Fruit fly (Drosophila melanogaster) whole organism, embryonic: ENCODE measurements around the gene bb8.

Experiments used
- ATbp ChIP-seq: fragments of 200-800 bp; sonication (Bioruptor generic); optimal IDR thresholded peaks from 2 replicates; lab custom pipeline; 2017; ENCODE audit warnings: missing biosample characterization, mild to moderate bottlenecking, missing genetic modification characterization, missing genetic modification reagents
- Atf3 ChIP-seq: fragments of 200-800 bp; sonication (Bioruptor generic); optimal IDR thresholded peaks from 3 replicates; lab custom pipeline; 2016; ENCODE audit warnings: missing biosample characterization, missing genetic modification characterization
- Bgb ChIP-seq: fragments of 200-800 bp; sonication (Bioruptor generic); IDR thresholded peaks from 2 replicates; pipeline ENCODE4 v1.3.6; 2022; ENCODE audit warnings: missing biosample characterization, missing genetic modification characterization; ENCODE audit not compliant: partially characterized antibody
- CG11456 ChIP-seq: fragments of 200-800 bp; sonication (Bioruptor generic); IDR thresholded peaks from 3 replicates; pipeline ENCODE4 v1.3.6; 2022; ENCODE audit warnings: missing biosample characterization, missing genetic modification characterization
- CG12219 ChIP-seq: fragments of 200-800 bp; sonication (Bioruptor generic); optimal IDR thresholded peaks from 3 replicates; lab custom pipeline; 2018; ENCODE audit warnings: missing biosample characterization, mild to moderate bottlenecking, missing genetic modification characterization
- CG13424 ChIP-seq: fragments of 200-800 bp; sonication (Bioruptor generic); optimal IDR thresholded peaks from 2 replicates; lab custom pipeline; 2019; ENCODE audit warnings: missing biosample characterization, mild to moderate bottlenecking, missing genetic modification characterization, moderate library complexity
- CG13775 ChIP-seq: fragments of 200-800 bp; sonication (Bioruptor generic); optimal IDR thresholded peaks from 3 replicates; lab custom pipeline; 2017; ENCODE audit warnings: missing biosample characterization, mild to moderate bottlenecking, missing genetic modification characterization
- CG14667 ChIP-seq: fragments of 200-800 bp; sonication (Bioruptor generic); IDR thresholded peaks from 2 replicates; pipeline ENCODE4 v1.3.6; 2022; ENCODE audit warnings: missing biosample characterization, missing genetic modification characterization
- CG17568 ChIP-seq: fragments of 200-800 bp; sonication (Bioruptor generic); optimal IDR thresholded peaks from 2 replicates; lab custom pipeline; 2018; ENCODE audit warnings: missing biosample characterization, mild to moderate bottlenecking, missing genetic modification characterization, moderate library complexity
- CG18764 ChIP-seq: fragments of 200-800 bp; sonication (Bioruptor generic); optimal IDR thresholded peaks from 3 replicates; lab custom pipeline; 2016; ENCODE audit warnings: missing biosample characterization, missing genetic modification characterization
- CG2678 ChIP-seq: fragments of 200-800 bp; sonication (Bioruptor generic); optimal IDR thresholded peaks from 3 replicates; lab custom pipeline; 2019; ENCODE audit warnings: missing biosample characterization, mild to moderate bottlenecking, missing genetic modification characterization, moderate library complexity
- CG2712 ChIP-seq: fragments of 200-800 bp; optimal IDR thresholded peaks from 3 replicates; lab custom pipeline; 2019; ENCODE audit warnings: missing biosample characterization, mild to moderate bottlenecking, missing genetic modification characterization, moderate library complexity
- CG31441 ChIP-seq: fragments of 200-800 bp; sonication (Bioruptor generic); IDR thresholded peaks from 2 replicates; pipeline ENCODE4 v1.3.6; 2022; ENCODE audit warnings: missing biosample characterization, missing genetic modification characterization
- CG3847 ChIP-seq: fragments of 200-800 bp; sonication (Bioruptor generic); IDR thresholded peaks from 2 replicates; pipeline ENCODE4 v1.3.6; 2022; ENCODE audit warnings: missing biosample characterization, missing genetic modification characterization
- CG4424 ChIP-seq: fragments of 200-800 bp; sonication (Bioruptor generic); optimal IDR thresholded peaks from 3 replicates; lab custom pipeline; 2016; ENCODE audit warnings: missing biosample characterization, missing genetic modification characterization
- CG4707 ChIP-seq: fragments of 200-800 bp; sonication (Bioruptor generic); optimal IDR thresholded peaks from 2 replicates; lab custom pipeline; 2018; ENCODE audit warnings: missing biosample characterization, mild to moderate bottlenecking, missing genetic modification characterization, moderate library complexity
- CG5245 ChIP-seq: fragments of 200-800 bp; sonication (Bioruptor generic); optimal IDR thresholded peaks from 3 replicates; lab custom pipeline; 2016; ENCODE audit warnings: missing biosample characterization, missing genetic modification characterization
- CG6254 ChIP-seq: fragments of 200-800 bp; sonication (Bioruptor generic); optimal IDR thresholded peaks from 3 replicates; lab custom pipeline; 2017; ENCODE audit warnings: mild to moderate bottlenecking, missing biosample characterization, missing genetic modification reagents, missing genetic modification characterization
- CG6689 ChIP-seq: fragments of 200-800 bp; sonication (Bioruptor generic); IDR thresholded peaks from 2 replicates; pipeline ENCODE4 v1.3.6; 2022; ENCODE audit warnings: missing biosample characterization, missing genetic modification characterization
- CG7271 ChIP-seq: fragments of 200-800 bp; sonication (Bioruptor generic); optimal IDR thresholded peaks from 2 replicates; lab custom pipeline; 2018; ENCODE audit warnings: missing biosample characterization, mild to moderate bottlenecking, missing genetic modification characterization, moderate library complexity
- CG8089 ChIP-seq: fragments of 200-800 bp; sonication (Bioruptor generic); optimal IDR thresholded peaks from 3 replicates; lab custom pipeline; 2016; ENCODE audit warnings: missing biosample characterization, missing genetic modification characterization
- CG8281 ChIP-seq: fragments of 200-800 bp; sonication (Bioruptor generic); optimal IDR thresholded peaks from 2 replicates; lab custom pipeline; 2018; ENCODE audit warnings: missing biosample characterization, mild to moderate bottlenecking, missing genetic modification characterization, moderate library complexity
- CG8359 ChIP-seq: fragments of 200-800 bp; sonication (Bioruptor generic); optimal IDR thresholded peaks from 2 replicates; lab custom pipeline; 2017; ENCODE audit warnings: missing biosample characterization, mild to moderate bottlenecking, missing genetic modification characterization, borderline replicate concordance
- CrebB ChIP-seq: fragments of 200-800 bp; sonication (Bioruptor generic); optimal IDR thresholded peaks from 3 replicates; lab custom pipeline; 2018; ENCODE audit warnings: missing biosample characterization, mild to moderate bottlenecking, missing genetic modification characterization
- Dip3 ChIP-seq: fragments of 200-800 bp; sonication (Bioruptor generic); optimal IDR thresholded peaks from 3 replicates; lab custom pipeline; 2016; ENCODE audit warnings: missing biosample characterization, missing genetic modification characterization
- Lhr ChIP-seq: fragments of 200-800 bp; sonication (Bioruptor generic); optimal IDR thresholded peaks from 3 replicates; lab custom pipeline; 2017; ENCODE audit warnings: mild to moderate bottlenecking, missing biosample characterization, missing genetic modification reagents, missing genetic modification characterization
- Med ChIP-seq: fragments of 200-800 bp; sonication (Bioruptor generic); peaks from one replicate; lab custom pipeline; 2016; ENCODE audit warnings: missing biosample characterization, missing genetic modification characterization, mild to moderate bottlenecking, inconsistent platforms, moderate library complexity
- Mes4 ChIP-seq: fragments of 200-800 bp; sonication (Bioruptor generic); optimal IDR thresholded peaks from 2 replicates; lab custom pipeline; 2016; ENCODE audit warnings: missing biosample characterization, missing genetic modification characterization
- NC2β ChIP-seq: fragments of 200-800 bp; sonication (Bioruptor generic); optimal IDR thresholded peaks from 2 replicates; lab custom pipeline; 2016; ENCODE audit warnings: missing biosample characterization, missing genetic modification characterization
- NFAT ChIP-seq: fragments of 200-800 bp; sonication (Bioruptor generic); IDR thresholded peaks from 2 replicates; pipeline ENCODE4 v1.3.6; 2022; ENCODE audit warnings: missing biosample characterization, missing genetic modification characterization
- NK7.1 ChIP-seq: fragments of 200-800 bp; sonication (Bioruptor generic); optimal IDR thresholded peaks from 3 replicates; lab custom pipeline; 2016; ENCODE audit warnings: missing biosample characterization, missing genetic modification characterization
- Rfx ChIP-seq: fragments of 200-800 bp; sonication (Bioruptor generic); IDR thresholded peaks from 2 replicates; pipeline ENCODE4 v1.3.6; 2022; ENCODE audit warnings: missing biosample characterization, missing genetic modification characterization
- Rx ChIP-seq: fragments of 200-800 bp; sonication (Bioruptor generic); IDR thresholded peaks from 2 replicates; pipeline ENCODE4 v1.3.6; 2022; ENCODE audit warnings: missing biosample characterization, missing genetic modification characterization
- Sox102F ChIP-seq: fragments of 200-800 bp; sonication (Bioruptor generic); optimal IDR thresholded peaks from 2 replicates; lab custom pipeline; 2018; ENCODE audit warnings: missing biosample characterization, mild to moderate bottlenecking, missing genetic modification characterization, moderate library complexity
- ara ChIP-seq: fragments of 200-800 bp; sonication (Bioruptor generic); IDR thresholded peaks from 2 replicates; pipeline ENCODE4 v1.3.6; 2022; ENCODE audit warnings: missing biosample characterization, missing genetic modification characterization
- az2 ChIP-seq: fragments of 200-800 bp; sonication (Bioruptor generic); optimal IDR thresholded peaks from 3 replicates; lab custom pipeline; 2016; ENCODE audit warnings: missing biosample characterization, missing genetic modification characterization
- bcd ChIP-seq: fragments of 200-800 bp; sonication (Bioruptor generic); optimal IDR thresholded peaks from 2 replicates; lab custom pipeline; 2017; ENCODE audit warnings: missing biosample characterization, mild to moderate bottlenecking, missing genetic modification characterization
- bsh ChIP-seq, 2 experiments: fragments of 200-800 bp; sonication (Bioruptor generic); optimal IDR thresholded peaks; 2 replicates each; lab custom pipeline; 2017 to 2018; ENCODE audit warnings: mild to moderate bottlenecking in 2 of 2, missing biosample characterization in 2 of 2, missing genetic modification characterization in 2 of 2, moderate library complexity in 1 of 2
- chif ChIP-seq, 2 experiments: fragments of 200-800 bp; sonication (Bioruptor generic); optimal IDR thresholded peaks; 3 replicates each; lab custom pipeline; 2016; ENCODE audit warnings: missing biosample characterization in 2 of 2, missing genetic modification characterization in 2 of 2
- disco-r ChIP-seq: fragments of 200-800 bp; sonication (Bioruptor generic); optimal IDR thresholded peaks from 2 replicates; lab custom pipeline; 2016; ENCODE audit warnings: missing biosample characterization, missing genetic modification characterization
- dpn ChIP-seq, 2 experiments: fragments of 200-800 bp; sonication (Bioruptor generic); optimal IDR thresholded peaks; 3 replicates each; lab custom pipeline; 2016; ENCODE audit warnings: missing biosample characterization in 2 of 2, missing genetic modification characterization in 2 of 2
- dysf ChIP-seq: fragments of 200-800 bp; sonication (Bioruptor generic); IDR thresholded peaks from 3 replicates; pipeline ENCODE4 v1.3.6; 2022; ENCODE audit warnings: missing biosample characterization, missing genetic modification characterization
- gfzf ChIP-seq: fragments of 200-800 bp; sonication (Bioruptor generic); optimal IDR thresholded peaks from 2 replicates; lab custom pipeline; 2016; ENCODE audit warnings: missing biosample characterization, mild to moderate bottlenecking, missing genetic modification characterization, moderate library complexity
- her ChIP-seq: fragments of 200-800 bp; sonication (Bioruptor generic); optimal IDR thresholded peaks from 2 replicates; lab custom pipeline; 2016; ENCODE audit warnings: missing biosample characterization, missing genetic modification characterization
- hkb ChIP-seq, 2 experiments: fragments of 200-800 bp in 1 of 2; fragments of >200 bp in 1 of 2; sonication (Bioruptor generic) in 1 of 2; IDR thresholded peaks in 1 of 2; optimal IDR thresholded peaks in 1 of 2; 2 replicates each; pipeline versions ENCODE4 v1.3.6 to Lab custom; 2017 to 2022; ENCODE audit warnings: missing biosample characterization in 1 of 2, missing genetic modification characterization in 1 of 2
- lilli ChIP-seq: fragments of 200-800 bp; sonication (Bioruptor generic); optimal IDR thresholded peaks from 3 replicates; lab custom pipeline; 2016; ENCODE audit warnings: missing biosample characterization, missing genetic modification characterization
- mirr ChIP-seq: fragments of 200-800 bp; sonication (Bioruptor generic); optimal IDR thresholded peaks from 3 replicates; lab custom pipeline; 2018; ENCODE audit warnings: missing biosample characterization, mild to moderate bottlenecking, missing genetic modification characterization
- repo ChIP-seq: fragments of 200-800 bp; sonication (Bioruptor generic); optimal IDR thresholded peaks from 2 replicates; lab custom pipeline; 2016; ENCODE audit warnings: missing biosample characterization, missing genetic modification characterization
- twi ChIP-seq: fragments of 200-800 bp; optimal IDR thresholded peaks from 2 replicates; lab custom pipeline; 2019; ENCODE audit warnings: missing biosample characterization, mild to moderate bottlenecking, missing genetic modification characterization, moderate library complexity
- zfh1 ChIP-seq: fragments of 200-800 bp; sonication (Bioruptor generic); IDR thresholded peaks from 3 replicates; pipeline ENCODE4 v1.3.6; 2022; ENCODE audit warnings: missing biosample characterization, missing genetic modification characterization

The bb8 gene

dm6 chr3R:23331280-23331679 lies 41.3 kb upstream of the bb8 start (continued):
- TF ChIP-seq CG2712 (tag; lab: Kevin White, UChicago), result peak; percentile 64
- peak; percentile 32 for TF ChIP-seq NC2β
- TF ChIP-seq Rfx, result peak; percentile 61
- TF ChIP-seq bcd, result peak; percentile 23
- no peak; the same call in 1 of the 2 replicates for TF ChIP-seq Bgb (GFP tag; lab: Robert Waterston, UW)
- no peak for TF ChIP-seq Rx (GFP tag; lab: Robert Waterston, UW)
- peak; percentile 65; the same call in 1 of the 3 replicates for TF ChIP-seq CG11456 (GFP tag; lab: Robert Waterston, UW)
- no peak for TF ChIP-seq her
- peak; percentile 20 for TF ChIP-seq twi
- TF ChIP-seq az2 (GFP tag; lab: Kevin White, UChicago), result peak; percentile 55
- TF ChIP-seq CG13424 (tag; lab: Kevin White, UChicago), result peak; percentile 76
- TF ChIP-seq CG31441, result peak; percentile 72
- peak; percentile 37; the same call in 1 of the 2 replicates for TF ChIP-seq ara (GFP tag; lab: Robert Waterston, UW)
- peak; percentile 73 for TF ChIP-seq CG4707
- peak; percentile 21 for TF ChIP-seq CG8281 (tag; lab: Kevin White, UChicago)
- TF ChIP-seq ATbp, result peak; percentile 21
- TF ChIP-seq zfh1 (GFP tag; lab: Robert Waterston, UW), result no peak; the same call in 2 of the 3 replicates
- TF ChIP-seq CG8359 (GFP tag; lab: Kevin White, UChicago), result peak; percentile 43
- TF ChIP-seq CG3847, result no peak; the same call in 1 of the 2 replicates
- peak; percentile 17; the same call in 1 of the 2 replicates for TF ChIP-seq NFAT (GFP tag; lab: Robert Waterston, UW)
- TF ChIP-seq CG2678 (tag; lab: Kevin White, UChicago), result peak; percentile 1
- peak; percentile 40 for TF ChIP-seq CG18764 (GFP tag; lab: Kevin White, UChicago)
- TF ChIP-seq Dip3, result no peak
- TF ChIP-seq Med (GFP tag; lab: Kevin White, UChicago), result peak; percentile 94
- TF ChIP-seq Lhr (GFP tag; lab: Kevin White, UChicago), result peak; percentile 57
- TF ChIP-seq disco-r (GFP tag; lab: Kevin White, UChicago), result no peak
- TF ChIP-seq CG7271, result peak; percentile 37
- peak; percentile 63 for TF ChIP-seq CG12219
- TF ChIP-seq dpn (GFP tag; optimal IDR thresholded peaks at IDR 0.05; lab: Kevin White, UChicago), result peak; percentile 21 to 60
- peak; percentile 69 for TF ChIP-seq CG17568 (GFP tag; lab: Kevin White, UChicago)
- TF ChIP-seq NK7.1 (GFP tag; lab: Kevin White, UChicago), result no peak
- TF ChIP-seq hkb (optimal IDR thresholded peaks at IDR 0.05; lab: Kevin White, UChicago), result no peak
- peak; percentile 31; the same call in 1 of the 2 replicates for TF ChIP-seq hkb (GFP tag; IDR thresholded peaks at IDR 0.05; lab: Robert Waterston, UW)
- peak; percentile 75 for TF ChIP-seq CG4424
- TF ChIP-seq CrebB (tag; lab: Kevin White, UChicago), result peak; percentile 48
- peak; percentile 23 for TF ChIP-seq CG8089 (GFP tag; lab: Kevin White, UChicago)
- peak in 1 of 2 experiments; percentile 61 for TF ChIP-seq bsh (GFP tag; optimal IDR thresholded peaks at IDR 0.05; lab: Kevin White, UChicago)
- TF ChIP-seq lilli, result peak; percentile 3
- TF ChIP-seq CG13775 (GFP tag; lab: Kevin White, UChicago), result peak; percentile 32
- peak; percentile 56 for TF ChIP-seq CG5245 (GFP tag; lab: Kevin White, UChicago)
- peak; percentile 67 for TF ChIP-seq Sox102F (GFP tag; lab: Kevin White, UChicago)
- TF ChIP-seq chif (GFP tag; optimal IDR thresholded peaks at IDR 0.05; lab: Kevin White, UChicago), result peak in 1 of 2 experiments; percentile 34
- peak; percentile 16 for TF ChIP-seq Atf3 (GFP tag; lab: Kevin White, UChicago)
- TF ChIP-seq gfzf (GFP tag; lab: Kevin White, UChicago), result no peak
- peak; percentile 27 for TF ChIP-seq mirr (GFP tag; lab: Kevin White, UChicago)
- no peak for TF ChIP-seq CG14667
- peak; percentile 15 for TF ChIP-seq Mes4
- TF ChIP-seq repo (GFP tag; lab: Kevin White, UChicago), result peak; percentile 5
- peak; percentile 12; the same call in 1 of the 2 replicates for TF ChIP-seq CG6689
- TF ChIP-seq CG6254 (GFP tag; lab: Kevin White, UChicago), result peak; percentile 68
- peak; percentile 34; the same call in 1 of the 3 replicates for TF ChIP-seq dysf (GFP tag; lab: Robert Waterston, UW)
